Worm (Caenorhabditis elegans) whole organism, midembryonic: Measurements from ENCODE around the gene pals-40.

ENCODE experiments used
- T22C8.4 ChIP-seq: fragments of 200-800 bp; sonication (Bioruptor generic); IDR thresholded peaks from 2 replicates; pipeline ENCODE4 v1.3.6; 2022; ENCODE audit warnings: missing genetic modification characterization, missing compliant biosample characterization
- cog-1 ChIP-seq: sonication (generic microtip); optimal IDR thresholded peaks from 2 replicates; lab custom pipeline; 2016; ENCODE audit warnings: missing genetic modification characterization, missing compliant biosample characterization
- med-1 ChIP-seq: sonication (generic microtip); optimal IDR thresholded peaks from 2 replicates; lab custom pipeline; 2017; ENCODE audit warnings: missing genetic modification characterization, mild to moderate bottlenecking, missing compliant biosample characterization, antibody characterized with exemption, missing genetic modification reagents; ENCODE audit not compliant: insufficient read depth
- ztf-23 ChIP-seq: fragments of 200-800 bp; sonication (Bioruptor generic); IDR thresholded peaks from 2 replicates; pipeline ENCODE4 v1.3.6; 2022; ENCODE audit warnings: missing genetic modification reagents, missing genetic modification characterization, missing compliant biosample characterization
- ztf-29 ChIP-seq: fragments of 200-800 bp; sonication (Bioruptor generic); IDR thresholded peaks from 2 replicates; pipeline ENCODE4 v1.3.6; 2022; ENCODE audit warnings: missing genetic modification reagents, missing genetic modification characterization, missing compliant biosample characterization

ce11 chrIII:1413890-1414613, 36.2 kb upstream of the pals-40 start, which contains the start of gene Y82E9BR.14:
- TF ChIP-seq med-1 (GFP tag; lab: Kevin White, UChicago) (no peak), cog-1 (tag; lab: Kevin White, UChicago) (no peak), ztf-23 (no peak), ztf-29 (GFP tag; lab: Robert Waterston, UW) (no peak), T22C8.4 (no peak)
